Worm (Caenorhabditis elegans) whole organism, L4 larva: ENCODE data around the gene gut-2.

Source experiments
- ama-1 ChIP-seq: fragments of 150-350 bp; optimal IDR thresholded peaks from 2 replicates; lab custom pipeline; 2014; ENCODE audit warnings: inconsistent platforms, mixed read lengths
- ces-1 ChIP-seq: fragments of 150-350 bp; sonication (generic microtip); optimal IDR thresholded peaks from 4 replicates; lab custom pipeline; 2014; ENCODE audit warnings: missing biosample characterization, missing genetic modification reagents, missing genetic modification characterization
- dve-1 ChIP-seq: sonication (generic microtip); optimal IDR thresholded peaks from 2 replicates; lab custom pipeline; 2017; ENCODE audit warnings: antibody characterized with exemption, mild to moderate bottlenecking, missing genetic modification characterization, missing compliant biosample characterization; ENCODE audit not compliant: insufficient read depth
- nhr-11 ChIP-seq: fragments of 150-350 bp; optimal IDR thresholded peaks from 2 replicates; lab custom pipeline; 2014; ENCODE audit warnings: missing biosample characterization, missing genetic modification characterization
- nhr-237 ChIP-seq: sonication (generic microtip); optimal IDR thresholded peaks from 2 replicates; lab custom pipeline; 2017; ENCODE audit warnings: missing biosample characterization, missing genetic modification characterization
- nhr-6 ChIP-seq: fragments of 150-350 bp; optimal IDR thresholded peaks from 2 replicates; lab custom pipeline; 2014; ENCODE audit warnings: missing biosample characterization, missing genetic modification characterization
- pha-4 ChIP-seq, 2 experiments: fragments of 150-350 bp in 1 of 2; fragments of 200-800 bp in 1 of 2; sonication (Bioruptor generic) in 1 of 2; IDR thresholded peaks in 1 of 2; optimal IDR thresholded peaks in 1 of 2; 2 replicates each; pipeline versions ENCODE4 v1.3.6 to Lab custom; 2014 to 2022; ENCODE audit warnings: missing genetic modification characterization in 2 of 2, missing genetic modification reagents in 2 of 2, missing biosample characterization in 1 of 2, missing compliant biosample characterization in 1 of 2
- spr-1 ChIP-seq: sonication (generic microtip); optimal IDR thresholded peaks from 2 replicates; lab custom pipeline; 2016; ENCODE audit warnings: mild to moderate bottlenecking, missing genetic modification characterization, missing compliant biosample characterization
- zag-1 ChIP-seq: fragments of 150-350 bp; optimal IDR thresholded peaks from 2 replicates; lab custom pipeline; 2014; ENCODE audit warnings: missing biosample characterization, missing genetic modification characterization

DNA sequence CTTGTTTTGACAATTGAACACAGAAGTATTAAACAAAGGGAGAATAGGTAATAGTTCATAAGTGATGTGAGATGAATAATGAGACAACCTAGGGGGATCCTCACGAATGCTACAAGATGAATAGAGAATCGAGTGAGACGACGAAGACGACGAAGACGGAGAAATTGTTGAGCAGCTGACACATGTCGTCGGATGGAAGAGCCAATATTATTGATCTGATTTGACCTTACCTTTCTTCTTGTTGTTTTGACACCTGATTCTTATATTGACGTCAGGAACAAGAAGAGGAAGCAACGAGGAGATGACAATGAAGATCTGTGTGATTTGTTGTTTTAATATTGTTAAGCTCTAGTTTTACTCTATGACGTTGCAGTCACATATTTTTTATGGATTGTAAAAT, 24.0 kb upstream of the gut-2 start, which contains the start of gene T10G3.1:
- no peak for TF ChIP-seq spr-1 (tag; lab: Kevin White, UChicago)
- no peak for TF ChIP-seq zag-1 (tag; lab: Kevin White, UChicago)
- peak; percentile 49 for TF ChIP-seq nhr-11 (tag; lab: Kevin White, UChicago)
- no peak for TF ChIP-seq nhr-6 (tag; lab: Kevin White, UChicago)
- no peak for TF ChIP-seq nhr-237 (tag; lab: Kevin White, UChicago)
- TF ChIP-seq ces-1 (GFP tag; lab: Kevin White, UChicago) = no peak
- no peak for TF ChIP-seq dve-1 (tag; lab: Kevin White, UChicago)
- TF ChIP-seq pha-4 (GFP tag; IDR thresholded peaks at IDR 0.05; lab: Robert Waterston, UW) = no peak
- TF ChIP-seq pha-4 (tag; optimal IDR thresholded peaks at IDR 0.05; lab: Kevin White, UChicago) = no peak
- no peak for TF ChIP-seq ama-1 (lab: Kevin White, UChicago)
